Worm (Caenorhabditis elegans): ENCODE data around the gene K04G7.1.

ce11 chrIII:7195325-7195724 lies 32.8 kb downstream of the K04G7.1 start, which contains the start of gene F37C12.18:
- TF ChIP-seq skn-1 (tag; optimal IDR thresholded peaks at IDR 0.05) (no peak), ama-1 (optimal IDR thresholded peaks at IDR 0.05) (no peak), egl-27 (tag; optimal IDR thresholded peaks at IDR 0.05) (no peak), lin-11 (tag; optimal IDR thresholded peaks at IDR 0.05) (no peak), nhr-77 (tag; optimal IDR thresholded peaks at IDR 0.05) (no peak), nhr-11 (tag; optimal IDR thresholded peaks at IDR 0.05) (no peak), snpc-4 (tag; optimal IDR thresholded peaks at IDR 0.05) (no peak), ceh-82 (tag; optimal IDR thresholded peaks at IDR 0.05) (no peak)

Measured in whole organism, L2 larva.